Fruit fly (Drosophila melanogaster) whole organism, pupa: ENCODE results near the gene CG15141.

Source experiments
- CG10348 ChIP-seq: fragments of 200-800 bp; sonication (Bioruptor generic); IDR thresholded peaks from 2 replicates; pipeline ENCODE4 v1.3.6; 2022; ENCODE audit warnings: missing biosample characterization, missing genetic modification characterization
- CG12605 ChIP-seq: fragments of 200-800 bp; sonication (Bioruptor generic); IDR thresholded peaks from 2 replicates; pipeline ENCODE4 v1.3.6; 2022; ENCODE audit warnings: missing biosample characterization, missing genetic modification characterization
- CG13204 ChIP-seq: fragments of 200-800 bp; sonication (Bioruptor generic); optimal IDR thresholded peaks from 2 replicates; lab custom pipeline; 2018; ENCODE audit warnings: missing biosample characterization, mild to moderate bottlenecking, missing genetic modification characterization, moderate library complexity
- CG14655 ChIP-seq: fragments of 200-800 bp; sonication (Bioruptor generic); optimal IDR thresholded peaks from 3 replicates; lab custom pipeline; 2017; ENCODE audit warnings: mild to moderate bottlenecking, missing biosample characterization, missing genetic modification reagents, missing genetic modification characterization
- CG15710 ChIP-seq: fragments of 200-800 bp; sonication (Bioruptor generic); optimal IDR thresholded peaks from 2 replicates; lab custom pipeline; 2018; ENCODE audit warnings: missing biosample characterization, mild to moderate bottlenecking, missing genetic modification characterization, moderate library complexity
- CG17806 ChIP-seq: fragments of 200-800 bp; sonication (Bioruptor generic); optimal IDR thresholded peaks from 2 replicates; lab custom pipeline; 2018; ENCODE audit warnings: missing biosample characterization, mild to moderate bottlenecking, missing genetic modification characterization, moderate library complexity
- CG32121 ChIP-seq: fragments of 200-800 bp; sonication (Bioruptor generic); IDR thresholded peaks from 2 replicates; pipeline ENCODE4 v1.3.6; 2022; ENCODE audit warnings: missing biosample characterization, missing genetic modification characterization
- CG34367 ChIP-seq: fragments of 200-800 bp; sonication (Bioruptor generic); optimal IDR thresholded peaks from 2 replicates; lab custom pipeline; 2018; ENCODE audit warnings: missing biosample characterization, mild to moderate bottlenecking, missing genetic modification characterization
- CG4496 ChIP-seq: fragments of 200-800 bp; sonication (Bioruptor generic); IDR thresholded peaks from 3 replicates; pipeline ENCODE4 v1.3.6; 2022; ENCODE audit warnings: missing biosample characterization, missing genetic modification characterization
- CG8159 ChIP-seq: fragments of 200-800 bp; sonication (Bioruptor generic); optimal IDR thresholded peaks from 3 replicates; lab custom pipeline; 2018; ENCODE audit warnings: missing biosample characterization, mild to moderate bottlenecking, missing genetic modification characterization, moderate library complexity
- CG8301 ChIP-seq: fragments of 200-800 bp; sonication (Bioruptor generic); optimal IDR thresholded peaks from 2 replicates; lab custom pipeline; 2018; ENCODE audit warnings: missing biosample characterization, mild to moderate bottlenecking, missing genetic modification characterization
- CG9948 ChIP-seq: fragments of 200-800 bp; sonication (Bioruptor generic); optimal IDR thresholded peaks from 2 replicates; lab custom pipeline; 2018; ENCODE audit warnings: missing biosample characterization, mild to moderate bottlenecking, missing genetic modification characterization, moderate library complexity
- D1 ChIP-seq: fragments of 200-800 bp; sonication (Bioruptor generic); optimal IDR thresholded peaks from 2 replicates; lab custom pipeline; 2018; ENCODE audit warnings: missing biosample characterization, mild to moderate bottlenecking, missing genetic modification characterization, moderate library complexity
- EcR ChIP-seq: fragments of 200-800 bp; sonication (Bioruptor generic); optimal IDR thresholded peaks from 3 replicates; lab custom pipeline; 2019; ENCODE audit warnings: missing biosample characterization, missing genetic modification characterization, mild to moderate bottlenecking, moderate library complexity, missing genetic modification reagents
- Ets98B ChIP-seq: fragments of 200-800 bp; sonication (Bioruptor generic); IDR thresholded peaks from 2 replicates; pipeline ENCODE4 v1.3.6; 2022; ENCODE audit warnings: missing biosample characterization, missing genetic modification characterization
- Pif1A ChIP-seq: fragments of 200-800 bp; sonication (Bioruptor generic); optimal IDR thresholded peaks from 3 replicates; lab custom pipeline; 2016; ENCODE audit warnings: missing biosample characterization, missing genetic modification characterization
- Pif1B ChIP-seq: fragments of 200-800 bp; sonication (Bioruptor generic); optimal IDR thresholded peaks from 3 replicates; lab custom pipeline; 2016; ENCODE audit warnings: missing biosample characterization, missing genetic modification characterization
- Snoo ChIP-seq: fragments of 200-800 bp; sonication (Bioruptor generic); optimal IDR thresholded peaks from 3 replicates; lab custom pipeline; 2017; ENCODE audit warnings: missing biosample characterization, mild to moderate bottlenecking, missing genetic modification characterization, inconsistent platforms
- fd96Ca ChIP-seq: fragments of 200-800 bp; sonication (Bioruptor generic); IDR thresholded peaks from 3 replicates; pipeline ENCODE4 v1.3.6; 2022; ENCODE audit warnings: missing biosample characterization, missing genetic modification characterization
- gl ChIP-seq: fragments of 200-800 bp; sonication (Bioruptor generic); optimal IDR thresholded peaks from 2 replicates; lab custom pipeline; 2018; ENCODE audit warnings: missing biosample characterization, mild to moderate bottlenecking, missing genetic modification characterization
- rn ChIP-seq: fragments of 200-800 bp; sonication (Bioruptor generic); IDR thresholded peaks from 2 replicates; pipeline ENCODE4 v1.3.6; 2022; ENCODE audit warnings: missing biosample characterization, missing genetic modification characterization

The CG15141 gene

DNA sequence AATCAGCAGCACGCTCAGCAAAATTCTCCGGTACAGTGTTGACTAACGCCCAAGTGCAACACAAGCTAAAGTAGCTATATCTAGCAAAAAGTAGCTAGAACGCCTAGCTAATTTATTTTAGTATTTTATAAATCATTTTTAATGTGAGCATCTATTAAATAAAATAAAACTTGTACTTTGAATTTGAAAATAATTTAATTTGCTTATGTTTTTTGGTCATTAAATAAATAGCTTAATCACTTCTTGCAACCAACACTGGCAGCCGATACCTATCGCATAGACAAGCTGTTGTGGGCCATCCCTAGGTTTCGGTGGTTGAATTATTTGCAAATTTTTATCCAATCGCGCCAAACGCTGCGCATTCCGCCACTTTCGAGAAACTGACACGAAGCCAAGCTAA is at the start of gene CG15141, which contains the start of gene Polr2J:
CG15141 (plus strand) TSS at position 284 of the 400 bp plus-strand sequence.
Polr2J (minus strand) TSS at position 49 of the 400 bp plus-strand sequence.
- no peak for TF ChIP-seq EcR (GFP tag; lab: Kevin White, UChicago)
- peak; percentile 69 for TF ChIP-seq CG8159
- TF ChIP-seq Ets98B (GFP tag; lab: Robert Waterston, UW) = no peak; the same call in 1 of the 2 replicates
- 0 out of 2 replicates have a peak, but pooled peaks have one; percentile 32 for TF ChIP-seq CG10348 (GFP tag; lab: Robert Waterston, UW)
- peak; percentile 59 for TF ChIP-seq Pif1B
- TF ChIP-seq CG17806 (tag; lab: Kevin White, UChicago) = peak; percentile 72
- peak; percentile 59 for TF ChIP-seq CG34367 (tag; lab: Kevin White, UChicago)
- TF ChIP-seq fd96Ca = peak; percentile 61; the same call in 2 of the 3 replicates
- TF ChIP-seq CG9948 (tag; lab: Kevin White, UChicago) = peak; percentile 72
- TF ChIP-seq CG12605 (GFP tag; lab: Robert Waterston, UW) = no peak
- peak; percentile 66 for TF ChIP-seq rn
- peak; percentile 73 for TF ChIP-seq CG4496 (GFP tag; lab: Robert Waterston, UW)
- TF ChIP-seq CG15710 = peak; percentile 77
- peak; percentile 76 for TF ChIP-seq CG32121 (GFP tag; lab: Robert Waterston, UW)
- TF ChIP-seq D1 = peak; percentile 33

DNA sequence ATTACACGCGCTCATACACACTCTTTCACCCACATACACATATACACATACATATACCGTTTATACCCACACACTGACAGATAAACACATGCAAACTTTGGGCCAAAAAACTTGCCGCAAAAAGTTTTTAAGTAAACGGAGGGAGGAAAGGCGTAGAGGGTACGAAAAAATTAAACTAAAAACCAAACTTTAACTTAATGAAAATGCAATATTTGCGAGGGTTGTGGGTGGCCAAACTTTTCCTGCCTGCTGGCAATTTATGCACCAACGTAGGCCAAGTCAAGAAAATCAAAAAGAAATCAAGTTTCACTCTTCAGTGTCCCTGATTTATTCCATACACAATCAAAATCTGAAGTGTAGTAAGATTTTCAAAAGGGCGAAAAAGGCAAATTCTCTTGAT is 47.2 kb upstream of the CG15141 start, which contains the start of gene CG31804:
CG31804 (plus strand) TSS at position 301 of the 400 bp plus-strand sequence.
- no peak for TF ChIP-seq EcR (GFP tag; lab: Kevin White, UChicago)
- no peak for TF ChIP-seq CG12605 (GFP tag; lab: Robert Waterston, UW)
- TF ChIP-seq CG17806 (tag; lab: Kevin White, UChicago) = no peak
- TF ChIP-seq Pif1B = no peak
- no peak for TF ChIP-seq CG4496 (GFP tag; lab: Robert Waterston, UW)
- no peak for TF ChIP-seq fd96Ca
- TF ChIP-seq CG9948 (tag; lab: Kevin White, UChicago) = no peak
- no peak for TF ChIP-seq CG8301
- TF ChIP-seq D1 = no peak
- no peak for TF ChIP-seq CG8159
- no peak for TF ChIP-seq Pif1A (GFP tag; lab: Kevin White, UChicago)
- no peak for TF ChIP-seq CG13204 (GFP tag; lab: Kevin White, UChicago)
- TF ChIP-seq CG34367 (tag; lab: Kevin White, UChicago) = no peak
- no peak for TF ChIP-seq CG32121 (GFP tag; lab: Robert Waterston, UW)
- no peak for TF ChIP-seq Snoo (tag; lab: Kevin White, UChicago)
- TF ChIP-seq CG15710 = no peak
- no peak for TF ChIP-seq Ets98B (GFP tag; lab: Robert Waterston, UW)

DNA sequence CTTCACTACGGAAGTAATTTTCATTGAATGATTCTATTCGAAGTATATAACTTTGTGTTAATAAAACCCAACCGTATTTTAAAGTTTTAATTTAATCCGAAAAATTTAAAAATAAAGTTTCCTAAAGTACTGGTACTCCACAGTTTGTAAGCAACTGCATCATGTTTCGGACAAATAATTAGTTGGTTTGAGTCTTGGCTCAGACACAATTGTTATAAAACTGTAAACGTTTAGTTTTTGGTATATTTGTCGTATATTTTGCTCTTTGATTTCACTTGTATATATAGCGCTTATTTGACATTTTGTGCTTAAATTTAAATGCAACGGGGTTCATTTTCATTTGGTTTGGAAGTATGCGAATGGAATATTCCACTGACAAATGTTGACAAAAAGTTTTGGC is 41.9 kb upstream of the CG15141 start:
- no peak for TF ChIP-seq CG15710
- TF ChIP-seq D1 = peak; percentile 72
- TF ChIP-seq, all 21 proteins: peak for 1

- TF ChIP-seq EcR (GFP tag; lab: Kevin White, UChicago) = no peak
- no peak for TF ChIP-seq CG10348 (GFP tag; lab: Robert Waterston, UW)
- peak; percentile 9 for TF ChIP-seq CG17806 (tag; lab: Kevin White, UChicago)
- no peak for TF ChIP-seq gl (tag; lab: Kevin White, UChicago)
- TF ChIP-seq CG32121 (GFP tag; lab: Robert Waterston, UW) = peak; percentile 25; the same call in 1 of the 2 replicates
- no peak for TF ChIP-seq CG15710
- peak; percentile 33 for TF ChIP-seq Pif1A (GFP tag; lab: Kevin White, UChicago)
- TF ChIP-seq CG8159 = no peak
- TF ChIP-seq Pif1B = peak; percentile 12
- no peak for TF ChIP-seq CG13204 (GFP tag; lab: Kevin White, UChicago)
- TF ChIP-seq CG8301 = no peak
- TF ChIP-seq CG14655 (GFP tag; lab: Kevin White, UChicago) = no peak
- TF ChIP-seq fd96Ca = no peak
- TF ChIP-seq CG9948 (tag; lab: Kevin White, UChicago) = no peak
- TF ChIP-seq CG4496 (GFP tag; lab: Robert Waterston, UW) = no peak
- 0 out of 2 replicates have a peak, but pooled peaks have one; percentile 34 for TF ChIP-seq rn
- no peak; the same call in 1 of the 2 replicates for TF ChIP-seq Ets98B (GFP tag; lab: Robert Waterston, UW)
- no peak for TF ChIP-seq Snoo (tag; lab: Kevin White, UChicago)
- no peak for TF ChIP-seq D1
- TF ChIP-seq CG34367 (tag; lab: Kevin White, UChicago) = no peak
- no peak for TF ChIP-seq CG12605 (GFP tag; lab: Robert Waterston, UW)
Observed at dm6 chr2L:17374832-17375231, 35.6 kb upstream of the CG15141 start.

DNA sequence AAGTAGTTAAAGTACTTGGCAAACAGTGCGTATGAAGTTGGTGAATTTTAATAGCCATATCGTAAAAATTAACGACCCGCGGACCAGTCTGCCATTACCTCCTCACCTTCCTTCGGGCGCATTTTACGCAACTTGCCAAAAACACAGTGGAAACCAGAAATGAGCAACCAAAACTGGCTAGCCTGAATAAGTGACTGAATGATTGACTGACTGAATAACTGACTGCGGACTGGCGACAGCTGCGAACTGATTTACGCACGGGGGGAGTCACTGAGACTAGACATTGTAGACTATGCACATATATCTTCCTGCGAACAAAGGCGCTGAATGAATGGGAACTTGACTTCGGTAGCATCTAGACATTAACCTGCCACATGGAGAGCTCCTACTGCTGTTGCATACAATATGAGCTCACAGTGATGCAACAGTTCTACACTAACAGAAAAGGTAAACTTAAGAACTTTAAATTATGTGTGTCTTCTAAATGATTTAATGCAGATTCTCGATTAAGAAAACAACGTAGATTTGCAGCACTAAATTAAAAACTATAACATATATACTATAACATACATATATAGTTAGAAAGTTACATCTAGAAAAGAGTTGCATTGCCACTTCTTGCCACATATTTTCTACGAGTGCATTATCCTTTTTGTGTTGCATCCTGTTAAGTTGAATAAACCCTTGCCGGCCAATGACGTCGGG is 34.3 kb upstream of the CG15141 start:
- no peak for TF ChIP-seq CG15710
- TF ChIP-seq gl (tag; lab: Kevin White, UChicago) = no peak
- no peak for TF ChIP-seq Ets98B (GFP tag; lab: Robert Waterston, UW)
- peak; percentile 25 for TF ChIP-seq CG8301
- no peak for TF ChIP-seq Pif1A (GFP tag; lab: Kevin White, UChicago)
- TF ChIP-seq Pif1B = no peak
- peak; percentile 32 for TF ChIP-seq CG17806 (tag; lab: Kevin White, UChicago)
- no peak for TF ChIP-seq D1
- TF ChIP-seq EcR (GFP tag; lab: Kevin White, UChicago) = peak; percentile 72
- no peak for TF ChIP-seq rn
- no peak for TF ChIP-seq CG12605 (GFP tag; lab: Robert Waterston, UW)
- TF ChIP-seq CG14655 (GFP tag; lab: Kevin White, UChicago) = peak; percentile 33
- TF ChIP-seq CG4496 (GFP tag; lab: Robert Waterston, UW) = no peak
- TF ChIP-seq CG34367 (tag; lab: Kevin White, UChicago) = no peak
- no peak for TF ChIP-seq CG13204 (GFP tag; lab: Kevin White, UChicago)
- no peak for TF ChIP-seq fd96Ca
- TF ChIP-seq Snoo (tag; lab: Kevin White, UChicago) = no peak
- TF ChIP-seq CG9948 (tag; lab: Kevin White, UChicago) = peak; percentile 26
- peak; percentile 30 for TF ChIP-seq CG8159
- TF ChIP-seq CG10348 (GFP tag; lab: Robert Waterston, UW) = no peak
- TF ChIP-seq CG32121 (GFP tag; lab: Robert Waterston, UW) = no peak
